Worm (Caenorhabditis elegans) whole organism, mixed stage, embryonic: ENCODE data around the gene Y22D7AL.10.
A peak's percentile ranks its signal among the peaks of the same experiment; 100 is the strongest.

Source experiments
- M03D4.4 ChIP-seq: sonication (generic microtip); optimal IDR thresholded peaks from 2 replicates; lab custom pipeline; 2017; ENCODE audit warnings: mild to moderate bottlenecking, missing genetic modification characterization, missing compliant biosample characterization
- bed-3 ChIP-seq: fragments of 200-800 bp; sonication (Bioruptor generic); optimal IDR thresholded peaks from 3 replicates; lab custom pipeline; 2018; ENCODE audit warnings: mild to moderate bottlenecking, missing genetic modification characterization, moderate library complexity, missing compliant biosample characterization
- blmp-1 ChIP-seq: fragments of 150-350 bp; optimal IDR thresholded peaks from 2 replicates; lab custom pipeline; 2014; ENCODE audit warnings: missing biosample characterization, missing genetic modification characterization
- ceh-39 ChIP-seq: fragments of 150-350 bp; optimal IDR thresholded peaks from 2 replicates; lab custom pipeline; 2014; ENCODE audit warnings: missing biosample characterization, missing genetic modification characterization
- ceh-43 ChIP-seq: fragments of 200-800 bp; sonication (Bioruptor generic); optimal IDR thresholded peaks from 2 replicates; lab custom pipeline; 2018; ENCODE audit warnings: mild to moderate bottlenecking, missing genetic modification characterization, moderate library complexity, missing compliant biosample characterization
- ceh-83 ChIP-seq: fragments of 200-800 bp; sonication (Bioruptor generic); optimal IDR thresholded peaks from 2 replicates; lab custom pipeline; 2018; ENCODE audit warnings: mild to moderate bottlenecking, missing genetic modification characterization, missing compliant biosample characterization
- ces-1 ChIP-seq: fragments of 150-350 bp; optimal IDR thresholded peaks from 2 replicates; lab custom pipeline; 2014; ENCODE audit warnings: missing biosample characterization, missing genetic modification reagents, missing genetic modification characterization
- cnd-1 ChIP-seq: fragments of 200-800 bp; sonication (Bioruptor generic); optimal IDR thresholded peaks from 2 replicates; lab custom pipeline; 2018; ENCODE audit warnings: mild to moderate bottlenecking, missing genetic modification characterization, missing compliant biosample characterization
- drap-1 ChIP-seq: fragments of 200-800 bp; sonication (Bioruptor generic); optimal IDR thresholded peaks from 3 replicates; lab custom pipeline; 2018; ENCODE audit warnings: mild to moderate bottlenecking, missing genetic modification characterization, missing compliant biosample characterization
- elt-1 ChIP-seq: sonication (generic microtip); optimal IDR thresholded peaks from 2 replicates; lab custom pipeline; 2017; ENCODE audit warnings: missing genetic modification characterization, mild to moderate bottlenecking, missing compliant biosample characterization, antibody characterized with exemption, moderate library complexity, borderline replicate concordance; ENCODE audit not compliant: insufficient read depth
- elt-3 ChIP-seq: fragments of 150-350 bp; optimal IDR thresholded peaks from 2 replicates; lab custom pipeline; 2014; ENCODE audit warnings: missing biosample characterization, missing genetic modification characterization
- flh-1 ChIP-seq: fragments of 200-800 bp; sonication (Bioruptor generic); optimal IDR thresholded peaks from 2 replicates; lab custom pipeline; 2018; ENCODE audit warnings: mild to moderate bottlenecking, missing genetic modification characterization, moderate library complexity, missing compliant biosample characterization
- ham-2 ChIP-seq: fragments of 200-800 bp; sonication (Bioruptor generic); optimal IDR thresholded peaks from 2 replicates; lab custom pipeline; 2018; ENCODE audit warnings: mild to moderate bottlenecking, missing genetic modification characterization, missing compliant biosample characterization
- hlh-1 ChIP-seq: fragments of 150-350 bp; optimal IDR thresholded peaks from 2 replicates; lab custom pipeline; 2014; ENCODE audit warnings: missing biosample characterization, missing genetic modification reagents, missing genetic modification characterization
- lin-13 ChIP-seq: fragments of 150-350 bp; optimal IDR thresholded peaks from 2 replicates; lab custom pipeline; 2014; ENCODE audit warnings: missing biosample characterization, missing genetic modification characterization
- lin-32 ChIP-seq: fragments of 200-800 bp; sonication (Bioruptor generic); optimal IDR thresholded peaks from 2 replicates; lab custom pipeline; 2018; ENCODE audit warnings: mild to moderate bottlenecking, missing genetic modification characterization, missing compliant biosample characterization
- lsy-2 ChIP-seq: fragments of 150-350 bp; optimal IDR thresholded peaks from 2 replicates; lab custom pipeline; 2014; ENCODE audit warnings: missing biosample characterization, missing genetic modification characterization
- mab-5 ChIP-seq: fragments of 150-350 bp; optimal IDR thresholded peaks from 2 replicates; lab custom pipeline; 2014; ENCODE audit warnings: missing biosample characterization, missing genetic modification characterization
- mep-1 ChIP-seq: fragments of 150-350 bp; optimal IDR thresholded peaks from 2 replicates; lab custom pipeline; 2017; ENCODE audit warnings: missing biosample characterization, missing genetic modification reagents, missing genetic modification characterization, inconsistent platforms
- mls-2 ChIP-seq: sonication (generic microtip); optimal IDR thresholded peaks from 2 replicates; lab custom pipeline; 2016; ENCODE audit warnings: mild to moderate bottlenecking, missing genetic modification characterization, moderate library complexity, missing compliant biosample characterization
- nhr-12 ChIP-seq: fragments of 150-350 bp; optimal IDR thresholded peaks from 2 replicates; lab custom pipeline; 2014; ENCODE audit warnings: missing biosample characterization, missing genetic modification characterization
- nhr-2 ChIP-seq: fragments of 150-350 bp; optimal IDR thresholded peaks from 2 replicates; lab custom pipeline; 2014; ENCODE audit warnings: missing biosample characterization, missing genetic modification characterization
- nhr-237 ChIP-seq: fragments of 150-350 bp; optimal IDR thresholded peaks from 2 replicates; lab custom pipeline; 2014; ENCODE audit warnings: missing biosample characterization, missing genetic modification characterization
- nhr-28 ChIP-seq: fragments of 150-350 bp; optimal IDR thresholded peaks from 2 replicates; lab custom pipeline; 2014; ENCODE audit warnings: missing biosample characterization, missing genetic modification characterization
- nhr-76 ChIP-seq: sonication (generic microtip); optimal IDR thresholded peaks from 2 replicates; lab custom pipeline; 2017; ENCODE audit warnings: missing biosample characterization, missing genetic modification characterization
- pha-4 ChIP-seq: fragments of 150-350 bp; optimal IDR thresholded peaks from 2 replicates; lab custom pipeline; 2018; ENCODE audit warnings: missing biosample characterization, missing genetic modification reagents, missing genetic modification characterization
- sem-2 ChIP-seq: fragments of 200-800 bp; sonication (Bioruptor generic); optimal IDR thresholded peaks from 2 replicates; lab custom pipeline; 2018; ENCODE audit warnings: mild to moderate bottlenecking, missing genetic modification characterization, missing compliant biosample characterization
- snpc-4 ChIP-seq: fragments of 150-350 bp; optimal IDR thresholded peaks from 2 replicates; lab custom pipeline; 2014; ENCODE audit warnings: missing biosample characterization, missing genetic modification characterization
- sptf-1 ChIP-seq: sonication (generic microtip); optimal IDR thresholded peaks from 2 replicates; lab custom pipeline; 2017; ENCODE audit warnings: mild to moderate bottlenecking, missing genetic modification characterization, moderate library complexity, missing compliant biosample characterization
- tbx-8 ChIP-seq: fragments of 200-800 bp; sonication (Bioruptor generic); optimal IDR thresholded peaks from 2 replicates; lab custom pipeline; 2018; ENCODE audit warnings: mild to moderate bottlenecking, missing genetic modification characterization, moderate library complexity, missing compliant biosample characterization
- unc-120 ChIP-seq: sonication (generic microtip); optimal IDR thresholded peaks from 2 replicates; lab custom pipeline; 2017; ENCODE audit warnings: missing genetic modification characterization, missing compliant biosample characterization; ENCODE audit not compliant: poor library complexity, severe bottlenecking
- unc-39 ChIP-seq: fragments of 150-350 bp; optimal IDR thresholded peaks from 2 replicates; lab custom pipeline; 2014; ENCODE audit warnings: missing biosample characterization, missing genetic modification characterization
- unc-62 ChIP-seq: fragments of 150-350 bp; optimal IDR thresholded peaks from 2 replicates; lab custom pipeline; 2014; ENCODE audit warnings: missing biosample characterization, missing genetic modification reagents, missing genetic modification characterization
- zip-8 ChIP-seq: fragments of 150-350 bp; optimal IDR thresholded peaks from 2 replicates; lab custom pipeline; 2014; ENCODE audit warnings: missing biosample characterization, missing genetic modification characterization
- ztf-11 ChIP-seq: fragments of 150-350 bp; optimal IDR thresholded peaks from 2 replicates; lab custom pipeline; 2014; ENCODE audit warnings: missing biosample characterization, missing genetic modification characterization

Y22D7AL.10 gene

ce11 chrIII:1604514-1604976 is 14.2 kb downstream of the Y22D7AL.10 start, which contains the start of gene Y22D7AL.6 (continued):
- TF ChIP-seq ztf-11 (no peak), lsy-2 (no peak), mls-2 (peak; percentile 88), lin-13 (tag; lab: Kevin White, UChicago) (peak; percentile 56)
- TF ChIP-seq, all 35 proteins: peak for 17

- no peak for TF ChIP-seq ces-1 (GFP tag; lab: Kevin White, UChicago)
- no peak for TF ChIP-seq lin-13 (tag; lab: Kevin White, UChicago)
- TF ChIP-seq unc-120 (tag; lab: Kevin White, UChicago), result no peak
- TF ChIP-seq hlh-1 (tag; lab: Kevin White, UChicago), result no peak
- TF ChIP-seq mep-1 (tag; lab: Kevin White, UChicago), result no peak
- no peak for TF ChIP-seq mls-2
- no peak for TF ChIP-seq sem-2
- no peak for TF ChIP-seq M03D4.4 (tag; lab: Kevin White, UChicago)
- no peak for TF ChIP-seq nhr-2
- no peak for TF ChIP-seq nhr-237 (tag; lab: Kevin White, UChicago)
- no peak for TF ChIP-seq nhr-12 (tag; lab: Kevin White, UChicago)
- no peak for TF ChIP-seq snpc-4 (tag; lab: Kevin White, UChicago)
- TF ChIP-seq zip-8 (tag; lab: Kevin White, UChicago), result no peak
- TF ChIP-seq nhr-76 (tag; lab: Kevin White, UChicago), result no peak
Observed at ce11 chrIII:1603776-1604175, 15.0 kb downstream of the Y22D7AL.10 start.

ce11 chrIII:1602682-1603081 is 16.0 kb downstream of the Y22D7AL.10 start:
- TF ChIP-seq ceh-83 (GFP tag; lab: Kevin White, UChicago) (no peak), hlh-1 (tag; lab: Kevin White, UChicago) (no peak), sem-2 (no peak), tbx-8 (GFP tag; lab: Kevin White, UChicago) (no peak), drap-1 (GFP tag; lab: Kevin White, UChicago) (no peak), ces-1 (GFP tag; lab: Kevin White, UChicago) (no peak), snpc-4 (tag; lab: Kevin White, UChicago) (no peak), lsy-2 (no peak), unc-39 (tag; lab: Kevin White, UChicago) (no peak)

- TF ChIP-seq drap-1 (GFP tag; lab: Kevin White, UChicago) (peak; percentile 56), M03D4.4 (tag; lab: Kevin White, UChicago) (peak; percentile 70), lin-13 (tag; lab: Kevin White, UChicago) (peak; percentile 5), nhr-237 (tag; lab: Kevin White, UChicago) (no peak), hlh-1 (tag; lab: Kevin White, UChicago) (peak; percentile 8), bed-3 (peak; percentile 38), cnd-1 (tag; lab: Kevin White, UChicago) (peak; percentile 55), sem-2 (peak; percentile 49), blmp-1 (tag; lab: Kevin White, UChicago) (no peak), mls-2 (peak; percentile 84), ceh-83 (GFP tag; lab: Kevin White, UChicago) (peak; percentile 88), ceh-43 (GFP tag; lab: Kevin White, UChicago) (peak; percentile 73), sptf-1 (tag; lab: Kevin White, UChicago) (peak; percentile 89), mep-1 (tag; lab: Kevin White, UChicago) (no peak), elt-1 (no peak), ceh-39 (tag; lab: Kevin White, UChicago) (no peak), zip-8 (tag; lab: Kevin White, UChicago) (no peak), mab-5 (tag; lab: Kevin White, UChicago) (no peak), nhr-12 (tag; lab: Kevin White, UChicago) (no peak), unc-120 (tag; lab: Kevin White, UChicago) (peak; percentile 55), nhr-2 (peak; percentile 7), lsy-2 (no peak), ham-2 (GFP tag; lab: Kevin White, UChicago) (peak; percentile 64), tbx-8 (GFP tag; lab: Kevin White, UChicago) (peak; percentile 67), pha-4 (tag; lab: Kevin White, UChicago) (no peak), snpc-4 (tag; lab: Kevin White, UChicago) (no peak), flh-1 (GFP tag; lab: Kevin White, UChicago) (peak; percentile 36), nhr-76 (tag; lab: Kevin White, UChicago) (no peak), nhr-28 (no peak), unc-62 (GFP tag; lab: Kevin White, UChicago) (no peak), lin-32 (GFP tag; lab: Kevin White, UChicago) (peak; percentile 75), ces-1 (GFP tag; lab: Kevin White, UChicago) (no peak), ztf-11 (no peak), elt-3 (tag; lab: Kevin White, UChicago) (no peak), unc-39 (tag; lab: Kevin White, UChicago) (no peak)
Observed at ce11 chrIII:1601464-1602169, 17.1 kb downstream of the Y22D7AL.10 start.
